Worm (Caenorhabditis elegans) whole organism, young adult: ENCODE data around the gene W02D7.12.

Experiments
- ama-1 ChIP-seq, 3 experiments: fragments of 150-350 bp in 1 of 3; sonication (generic microtip) in 2 of 3; optimal IDR thresholded peaks; 2 replicates each; lab custom pipeline; 2014 to 2018; ENCODE audit warnings: missing biosample characterization in 2 of 3, missing genetic modification characterization in 2 of 3, missing genetic modification reagents in 2 of 3
- bed-1 ChIP-seq: fragments of 200-800 bp; sonication (Bioruptor generic); IDR thresholded peaks from 2 replicates; pipeline ENCODE4 v1.3.6; 2022; ENCODE audit warnings: missing genetic modification reagents, missing genetic modification characterization, missing compliant biosample characterization
- die-1 ChIP-seq: sonication (generic microtip); optimal IDR thresholded peaks from 2 replicates; lab custom pipeline; 2016; ENCODE audit warnings: missing genotype, mild to moderate bottlenecking, missing genetic modification characterization, missing compliant biosample characterization
- hsf-1 ChIP-seq: fragments of 200-800 bp; sonication (Bioruptor generic); IDR thresholded peaks from 2 replicates; pipeline ENCODE4 v1.3.6; 2022; ENCODE audit warnings: missing genetic modification reagents, missing genetic modification characterization, missing compliant biosample characterization
- unc-62 ChIP-seq: fragments of 150-350 bp; optimal IDR thresholded peaks from 2 replicates; lab custom pipeline; 2014; ENCODE audit warnings: missing biosample characterization, missing genetic modification reagents, missing genetic modification characterization
- ztf-6 ChIP-seq: fragments of 200-800 bp; sonication (Bioruptor generic); IDR thresholded peaks from 2 replicates; pipeline ENCODE4 v1.3.6; 2022; ENCODE audit warnings: missing genetic modification reagents, missing genetic modification characterization, missing compliant biosample characterization

- TF ChIP-seq die-1 (tag; lab: Kevin White, UChicago) (no peak), hsf-1 (GFP tag; lab: Robert Waterston, UW) (no peak), ama-1 (optimal IDR thresholded peaks at IDR 0.05; lab: Kevin White, UChicago) (no peak), ama-1 (GFP tag; optimal IDR thresholded peaks at IDR 0.05; lab: Kevin White, UChicago) (no peak), bed-1 (no peak), ztf-6 (GFP tag; lab: Robert Waterston, UW) (no peak), unc-62 (no peak)
These were observed 5.4 kb upstream of the W02D7.12 start for ce11 chrV:8305940-8306339.
